Fruit fly (Drosophila melanogaster): ENCODE results near the gene Or82a.

DNA sequence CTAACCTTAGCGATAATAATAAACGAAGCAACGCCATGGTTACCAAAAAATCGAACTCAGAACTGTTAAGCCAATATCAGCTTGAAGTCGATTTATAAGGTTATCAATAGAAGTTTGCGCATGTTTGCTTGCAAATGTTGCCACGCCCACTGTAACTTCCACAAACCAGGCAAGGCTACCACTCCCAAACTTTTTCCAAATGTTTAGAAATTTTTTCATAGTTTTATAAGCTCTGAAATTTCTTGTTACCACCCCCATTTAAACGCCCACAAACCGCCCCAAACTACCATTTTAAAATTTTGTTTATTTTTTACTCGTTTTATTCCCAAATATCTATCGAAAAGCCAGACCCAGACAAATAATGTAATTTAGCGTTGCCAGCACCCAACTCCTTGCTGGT is 21.1 kb downstream of the Or82a start, which contains the start of gene flip:
- TF ChIP-seq insv (optimal IDR thresholded peaks at IDR 0.05) (no peak), psq (optimal IDR thresholded peaks at IDR 0.05) (no peak)
